Worm (Caenorhabditis elegans) whole organism, L4/young adult: ENCODE results near the gene C31B8.1.

Experiments
- dao-5 ChIP-seq: sonication (generic microtip); optimal IDR thresholded peaks from 2 replicates; lab custom pipeline; 2016; ENCODE audit warnings: missing genotype, missing genetic modification characterization, moderate library complexity, missing compliant biosample characterization
- him-1 ChIP-seq: sonication (generic microtip); optimal IDR thresholded peaks from 2 replicates; lab custom pipeline; 2016; ENCODE audit warnings: missing genotype, missing genetic modification reagents, missing genetic modification characterization, missing compliant biosample characterization

- TF ChIP-seq dao-5 (tag; lab: Kevin White, UChicago) (no peak), him-1 (tag; lab: Kevin White, UChicago) (no peak)
These were observed 11.2 kb upstream of the C31B8.1 start for ce11 chrV:2920125-2920524.
